Fruit fly (Drosophila melanogaster) whole organism, prepupa: Measurements from ENCODE around the gene CG43054.

Experiments used
- CG34406 ChIP-seq: fragments of 200-800 bp; sonication (Bioruptor generic); optimal IDR thresholded peaks from 3 replicates; lab custom pipeline; 2016; ENCODE audit warnings: missing biosample characterization, missing genetic modification characterization
- Eip93F ChIP-seq: fragments of 200-800 bp; sonication (Bioruptor generic); optimal IDR thresholded peaks from 2 replicates; lab custom pipeline; 2016; ENCODE audit warnings: missing biosample characterization, mild to moderate bottlenecking, missing genetic modification characterization
- esn ChIP-seq: fragments of 200-800 bp; sonication (Bioruptor generic); optimal IDR thresholded peaks from 2 replicates; lab custom pipeline; 2016; ENCODE audit warnings: missing biosample characterization, mild to moderate bottlenecking, missing genetic modification characterization, moderate library complexity
- spab ChIP-seq: fragments of 200-800 bp; sonication (Bioruptor generic); optimal IDR thresholded peaks from 2 replicates; lab custom pipeline; 2017; ENCODE audit warnings: missing biosample characterization, mild to moderate bottlenecking, missing genetic modification characterization, missing genetic modification reagents

DNA sequence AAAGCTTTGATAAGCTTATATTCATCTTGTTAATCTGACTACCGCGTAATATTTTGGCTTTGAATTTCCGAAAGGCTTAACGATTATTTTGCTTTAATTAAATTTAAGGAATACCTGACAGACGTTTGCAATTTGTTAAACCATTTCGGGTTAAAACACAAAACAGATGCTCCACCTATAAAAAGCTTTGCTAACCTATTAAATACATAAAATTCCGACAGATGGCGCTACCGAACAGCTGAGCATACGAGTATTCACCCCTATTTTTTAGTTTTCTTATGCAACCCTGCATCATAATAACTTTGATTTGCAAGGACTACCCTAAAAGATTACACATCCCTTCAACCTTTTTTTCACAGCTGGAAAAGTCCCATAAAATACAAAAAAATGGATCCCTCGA is 37.8 kb upstream of the CG43054 start:
- TF ChIP-seq Eip93F, result no peak
- no peak for TF ChIP-seq CG34406
- TF ChIP-seq spab (GFP tag; lab: Kevin White, UChicago), result no peak
- TF ChIP-seq esn, result no peak
